Worm (Caenorhabditis elegans) whole organism, young adult: Measurements from ENCODE around the gene cest-16.

Experiments
- B0035.1 ChIP-seq: sonication (generic microtip); optimal IDR thresholded peaks from 2 replicates; lab custom pipeline; 2016; ENCODE audit warnings: missing genetic modification characterization, mild to moderate bottlenecking, missing compliant biosample characterization, missing genotype, missing genetic modification reagents
- B0261.1 ChIP-seq: sonication (generic microtip); optimal IDR thresholded peaks from 2 replicates; lab custom pipeline; 2016; ENCODE audit warnings: mild to moderate bottlenecking, missing genetic modification characterization, moderate library complexity, missing compliant biosample characterization
- F22D6.2 ChIP-seq: sonication (generic microtip); optimal IDR thresholded peaks from 2 replicates; lab custom pipeline; 2016; ENCODE audit warnings: mild to moderate bottlenecking, missing genetic modification characterization, missing compliant biosample characterization
- F33H1.4 ChIP-seq: fragments of 200-800 bp; sonication (Bioruptor generic); IDR thresholded peaks from 2 replicates; pipeline ENCODE4 v1.3.6; 2022; ENCODE audit warnings: missing genetic modification reagents, missing genetic modification characterization, missing compliant biosample characterization
- F52B5.7 ChIP-seq: sonication (generic microtip); optimal IDR thresholded peaks from 2 replicates; lab custom pipeline; 2016; ENCODE audit warnings: mild to moderate bottlenecking, missing genetic modification characterization, missing compliant biosample characterization
- F57A8.1 ChIP-seq: fragments of 200-800 bp; sonication (Bioruptor generic); optimal IDR thresholded peaks from 2 replicates; lab custom pipeline; 2018; ENCODE audit warnings: mild to moderate bottlenecking, missing genetic modification characterization, moderate library complexity, missing compliant biosample characterization
- K11D2.4 ChIP-seq: fragments of 200-800 bp; sonication (Bioruptor generic); IDR thresholded peaks from 2 replicates; pipeline ENCODE4 v1.3.6; 2022; ENCODE audit warnings: missing genetic modification reagents, missing genetic modification characterization, missing compliant biosample characterization
- K12H6.12 ChIP-seq: fragments of 200-800 bp; sonication (Bioruptor generic); optimal IDR thresholded peaks from 2 replicates; lab custom pipeline; 2018; ENCODE audit warnings: mild to moderate bottlenecking, missing genetic modification characterization, missing compliant biosample characterization
- Y53G8AR.9 ChIP-seq: fragments of 200-800 bp; sonication (Bioruptor generic); conservative IDR thresholded peaks from 2 replicates; pipeline ENCODE4 v1.3.6; 2022; ENCODE audit warnings: missing genetic modification reagents, missing genetic modification characterization, missing compliant biosample characterization
- Y56A3A.18 ChIP-seq: fragments of 200-800 bp; sonication (Bioruptor generic); IDR thresholded peaks from 2 replicates; pipeline ENCODE4 v1.3.6; 2022; ENCODE audit warnings: missing genetic modification reagents, missing genetic modification characterization, missing compliant biosample characterization
- aptf-2 ChIP-seq: fragments of 200-800 bp; sonication (Bioruptor generic); conservative IDR thresholded peaks from 2 replicates; pipeline ENCODE4 v1.3.6; 2022; ENCODE audit warnings: missing genetic modification reagents, missing genetic modification characterization, missing compliant biosample characterization
- bed-1 ChIP-seq: fragments of 200-800 bp; sonication (Bioruptor generic); IDR thresholded peaks from 2 replicates; pipeline ENCODE4 v1.3.6; 2022; ENCODE audit warnings: missing genetic modification reagents, missing genetic modification characterization, missing compliant biosample characterization
- ceh-100 ChIP-seq: fragments of 200-800 bp; sonication (Bioruptor generic); IDR thresholded peaks from 2 replicates; pipeline ENCODE4 v1.3.6; 2022; ENCODE audit warnings: missing genetic modification reagents, missing genetic modification characterization, missing compliant biosample characterization
- ceh-58 ChIP-seq: fragments of 200-800 bp; sonication (Bioruptor generic); IDR thresholded peaks from 2 replicates; pipeline ENCODE4 v1.3.6; 2022; ENCODE audit warnings: missing genetic modification characterization, missing compliant biosample characterization
- ceh-79 ChIP-seq: sonication (generic microtip); optimal IDR thresholded peaks from 2 replicates; lab custom pipeline; 2017; ENCODE audit warnings: mild to moderate bottlenecking, missing genetic modification characterization, missing compliant biosample characterization
- die-1 ChIP-seq: sonication (generic microtip); optimal IDR thresholded peaks from 2 replicates; lab custom pipeline; 2016; ENCODE audit warnings: missing genotype, mild to moderate bottlenecking, missing genetic modification characterization, missing compliant biosample characterization
- efl-1 ChIP-seq: fragments of 150-350 bp; optimal IDR thresholded peaks from 2 replicates; lab custom pipeline; 2014; ENCODE audit warnings: missing biosample characterization, missing genetic modification reagents, missing genetic modification characterization
- egl-44 ChIP-seq: fragments of 200-800 bp; sonication (Bioruptor generic); IDR thresholded peaks from 2 replicates; pipeline ENCODE4 v1.3.6; 2022; ENCODE audit warnings: missing genetic modification reagents, missing genetic modification characterization, missing compliant biosample characterization
- fkh-3 ChIP-seq: sonication (generic microtip); optimal IDR thresholded peaks from 2 replicates; lab custom pipeline; 2016; ENCODE audit warnings: mild to moderate bottlenecking, missing genetic modification characterization, missing compliant biosample characterization
- gei-17 ChIP-seq: fragments of 200-800 bp; sonication (Bioruptor generic); optimal IDR thresholded peaks from 2 replicates; lab custom pipeline; 2018; ENCODE audit warnings: mild to moderate bottlenecking, missing genetic modification characterization, missing compliant biosample characterization
- hlh-26 ChIP-seq: fragments of 200-800 bp; sonication (Bioruptor generic); conservative IDR thresholded peaks from 2 replicates; pipeline ENCODE4 v1.3.6; 2022; ENCODE audit warnings: missing genetic modification reagents, missing genetic modification characterization, missing compliant biosample characterization
- hsf-1 ChIP-seq: fragments of 200-800 bp; sonication (Bioruptor generic); IDR thresholded peaks from 2 replicates; pipeline ENCODE4 v1.3.6; 2022; ENCODE audit warnings: missing genetic modification reagents, missing genetic modification characterization, missing compliant biosample characterization
- let-526 ChIP-seq: fragments of 200-800 bp; sonication (Bioruptor generic); IDR thresholded peaks from 2 replicates; pipeline ENCODE4 v1.3.6; 2022; ENCODE audit warnings: missing genetic modification reagents, missing genetic modification characterization, missing compliant biosample characterization
- lin-35 ChIP-seq, 3 experiments: fragments of 150-350 bp in 2 of 3; sonication (generic microtip) in 1 of 3; optimal IDR thresholded peaks; 2 replicates each; lab custom pipeline; 2014 to 2018; ENCODE audit warnings: missing biosample characterization in 3 of 3, missing genetic modification characterization in 3 of 3, missing genetic modification reagents in 3 of 3
- lin-40 ChIP-seq: sonication (generic microtip); optimal IDR thresholded peaks from 2 replicates; lab custom pipeline; 2016; ENCODE audit warnings: missing genetic modification characterization, mild to moderate bottlenecking, missing compliant biosample characterization, missing genotype, missing genetic modification reagents
- lin-54 ChIP-seq: fragments of 200-800 bp; sonication (Bioruptor generic); optimal IDR thresholded peaks from 2 replicates; lab custom pipeline; 2018; ENCODE audit warnings: mild to moderate bottlenecking, missing genetic modification characterization, missing compliant biosample characterization
- lsl-1 ChIP-seq: fragments of 200-800 bp; sonication (Bioruptor generic); optimal IDR thresholded peaks from 2 replicates; lab custom pipeline; 2018; ENCODE audit warnings: mild to moderate bottlenecking, missing genetic modification characterization, moderate library complexity, missing compliant biosample characterization
- lsy-27 ChIP-seq: sonication (generic microtip); optimal IDR thresholded peaks from 2 replicates; lab custom pipeline; 2017; ENCODE audit warnings: missing genetic modification characterization, mild to moderate bottlenecking, missing compliant biosample characterization, antibody characterized with exemption, missing genotype, borderline replicate concordance; ENCODE audit not compliant: insufficient read depth
- nfya-1 ChIP-seq: sonication (generic microtip); optimal IDR thresholded peaks from 2 replicates; lab custom pipeline; 2017; ENCODE audit warnings: antibody characterized with exemption, missing compliant biosample characterization, missing genetic modification characterization, borderline replicate concordance; ENCODE audit not compliant: insufficient read depth
- nhr-179 ChIP-seq: sonication (generic microtip); optimal IDR thresholded peaks from 2 replicates; lab custom pipeline; 2016; ENCODE audit warnings: mild to moderate bottlenecking, missing genetic modification characterization, missing compliant biosample characterization
- nhr-27 ChIP-seq: fragments of 200-800 bp; sonication (Bioruptor generic); optimal IDR thresholded peaks from 2 replicates; lab custom pipeline; 2018; ENCODE audit warnings: mild to moderate bottlenecking, missing genetic modification characterization, moderate library complexity, missing compliant biosample characterization
- nhr-90 ChIP-seq: sonication (generic microtip); optimal IDR thresholded peaks from 2 replicates; lab custom pipeline; 2016; ENCODE audit warnings: missing genotype, mild to moderate bottlenecking, missing genetic modification characterization, missing compliant biosample characterization
- pbrm-1 ChIP-seq: fragments of 200-800 bp; sonication (Bioruptor generic); IDR thresholded peaks from 2 replicates; pipeline ENCODE4 v1.3.6; 2022; ENCODE audit warnings: missing genetic modification reagents, missing genetic modification characterization, missing compliant biosample characterization
- pha-4 ChIP-seq: fragments of 150-350 bp; sonication (generic microtip); optimal IDR thresholded peaks from 2 replicates; lab custom pipeline; 2014; ENCODE audit warnings: missing biosample characterization, missing genetic modification reagents, missing genetic modification characterization
- rec-8 ChIP-seq, 2 experiments: sonication (generic microtip); optimal IDR thresholded peaks; 2 replicates each; lab custom pipeline; 2016; ENCODE audit warnings: mild to moderate bottlenecking in 2 of 2, missing genetic modification characterization in 2 of 2, missing genetic modification reagents in 2 of 2, missing genotype in 2 of 2, missing biosample characterization in 1 of 2, missing compliant biosample characterization in 1 of 2, moderate library complexity in 1 of 2
- rpc-1 ChIP-seq, 2 experiments: fragments of 150-350 bp in 1 of 2; sonication (generic microtip) in 1 of 2; optimal IDR thresholded peaks; 2 replicates each; lab custom pipeline; 2014 to 2018; ENCODE audit warnings: missing biosample characterization in 1 of 2, missing genetic modification characterization in 1 of 2, missing genetic modification reagents in 1 of 2, missing genotype in 1 of 2
- snpc-3.4 ChIP-seq: sonication (generic microtip); optimal IDR thresholded peaks from 2 replicates; lab custom pipeline; 2017; ENCODE audit warnings: missing genetic modification characterization, mild to moderate bottlenecking, missing compliant biosample characterization, antibody characterized with exemption, moderate library complexity, missing genotype, missing genetic modification reagents
- somi-1 ChIP-seq: fragments of 200-800 bp; sonication (Bioruptor generic); optimal IDR thresholded peaks from 2 replicates; lab custom pipeline; 2018; ENCODE audit warnings: mild to moderate bottlenecking, missing genetic modification characterization, missing compliant biosample characterization
- sptf-2 ChIP-seq: fragments of 200-800 bp; sonication (Bioruptor generic); optimal IDR thresholded peaks from 2 replicates; lab custom pipeline; 2018; ENCODE audit warnings: mild to moderate bottlenecking, missing genetic modification characterization, missing compliant biosample characterization
- tbp1 ChIP-seq: fragments of 200-800 bp; sonication (Bioruptor generic); optimal IDR thresholded peaks from 2 replicates; lab custom pipeline; 2018; ENCODE audit warnings: mild to moderate bottlenecking, missing genetic modification characterization, missing compliant biosample characterization
- tlf-1 ChIP-seq: fragments of 200-800 bp; sonication (Bioruptor generic); optimal IDR thresholded peaks from 2 replicates; lab custom pipeline; 2018; ENCODE audit warnings: mild to moderate bottlenecking, missing genetic modification characterization, missing compliant biosample characterization
- unc-130 ChIP-seq: sonication (generic microtip); optimal IDR thresholded peaks from 2 replicates; lab custom pipeline; 2016; ENCODE audit warnings: missing genetic modification reagents, missing genetic modification characterization, missing compliant biosample characterization
- xnd-1 ChIP-seq: sonication (generic microtip); optimal IDR thresholded peaks from 2 replicates; lab custom pipeline; 2016; ENCODE audit warnings: missing genotype, missing genetic modification reagents, missing genetic modification characterization, missing compliant biosample characterization
- zfh-2 ChIP-seq: fragments of 200-800 bp; sonication (Bioruptor generic); conservative IDR thresholded peaks from 2 replicates; pipeline ENCODE4 v1.3.6; 2022; ENCODE audit warnings: missing genetic modification reagents, missing genetic modification characterization, missing compliant biosample characterization
- zim-3 ChIP-seq: sonication (generic microtip); optimal IDR thresholded peaks from 2 replicates; lab custom pipeline; 2017; ENCODE audit warnings: mild to moderate bottlenecking, missing genetic modification characterization, moderate library complexity, missing compliant biosample characterization
- ztf-18 ChIP-seq: sonication (generic microtip); optimal IDR thresholded peaks from 2 replicates; lab custom pipeline; 2016; ENCODE audit warnings: missing genotype, mild to moderate bottlenecking, missing genetic modification characterization, missing compliant biosample characterization
- ztf-22 ChIP-seq: fragments of 200-800 bp; sonication (Bioruptor generic); optimal IDR thresholded peaks from 2 replicates; lab custom pipeline; 2018; ENCODE audit warnings: mild to moderate bottlenecking, missing genetic modification characterization, moderate library complexity, missing compliant biosample characterization
- ztf-6 ChIP-seq: fragments of 200-800 bp; sonication (Bioruptor generic); IDR thresholded peaks from 2 replicates; pipeline ENCODE4 v1.3.6; 2022; ENCODE audit warnings: missing genetic modification reagents, missing genetic modification characterization, missing compliant biosample characterization

The cest-16 gene

DNA sequence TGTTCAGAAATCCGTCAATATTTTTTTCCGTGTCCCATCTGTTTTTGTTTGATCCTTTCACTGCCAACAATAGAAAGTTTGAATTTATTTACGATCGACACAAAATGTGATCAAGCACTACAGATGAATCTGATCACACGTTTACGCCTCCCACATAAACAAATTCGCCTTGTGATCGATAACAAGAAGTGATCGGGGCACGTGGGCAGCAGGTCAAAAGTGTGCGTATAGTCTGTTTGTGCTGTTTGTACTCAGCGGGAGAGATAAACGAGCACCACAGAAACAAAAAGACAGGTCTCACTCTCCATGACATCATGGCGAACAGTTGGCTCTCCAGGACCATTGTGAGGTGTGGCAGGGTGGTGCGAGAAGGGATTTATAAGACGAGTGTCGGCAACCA is 44.2 kb upstream of the cest-16 start:
- peak; percentile 70; the same call in 1 of the 2 replicates for TF ChIP-seq pbrm-1 (GFP tag; lab: Robert Waterston, UW)
- no peak for TF ChIP-seq bed-1 (GFP tag; lab: Robert Waterston, UW)
- peak in 1 of 3 experiments; percentile 2 for TF ChIP-seq lin-35 (GFP tag; optimal IDR thresholded peaks at IDR 0.05; lab: Kevin White, UChicago)
- peak; percentile 38 for TF ChIP-seq lin-54
- peak; percentile 76 for TF ChIP-seq F22D6.2 (tag; lab: Kevin White, UChicago)
- TF ChIP-seq xnd-1 (tag; lab: Kevin White, UChicago) = no peak
- TF ChIP-seq B0261.1 (tag; lab: Kevin White, UChicago) = no peak
- no peak for TF ChIP-seq lsl-1
- TF ChIP-seq fkh-3 (tag; lab: Kevin White, UChicago) = no peak
- TF ChIP-seq F52B5.7 (tag; lab: Kevin White, UChicago) = no peak
- TF ChIP-seq Y53G8AR.9 (GFP tag; lab: Robert Waterston, UW) = peak; percentile 70
- TF ChIP-seq ztf-18 (tag; lab: Kevin White, UChicago) = no peak
- peak; percentile 78 for TF ChIP-seq nhr-90 (tag; lab: Kevin White, UChicago)
- no peak for TF ChIP-seq F57A8.1
- TF ChIP-seq ceh-100 (GFP tag; lab: Robert Waterston, UW) = no peak; the same call in 1 of the 2 replicates
- TF ChIP-seq lin-40 (tag; lab: Kevin White, UChicago) = peak; percentile 74
- TF ChIP-seq tbp1 = peak; percentile 61
- TF ChIP-seq ceh-58 (GFP tag; lab: Robert Waterston, UW) = no peak
- no peak for TF ChIP-seq zim-3 (tag; lab: Kevin White, UChicago)
- peak; percentile 63; the same call in 1 of the 2 replicates for TF ChIP-seq K11D2.4 (GFP tag; lab: Robert Waterston, UW)
- no peak for TF ChIP-seq nhr-27 (tag; lab: Kevin White, UChicago)
- no peak for TF ChIP-seq die-1 (tag; lab: Kevin White, UChicago)
- no peak for TF ChIP-seq F33H1.4 (GFP tag; lab: Robert Waterston, UW)
- peak; percentile 64 for TF ChIP-seq pha-4 (tag; lab: Kevin White, UChicago)
- no peak for TF ChIP-seq gei-17 (GFP tag; lab: Kevin White, UChicago)
- no peak for TF ChIP-seq Y56A3A.18 (GFP tag; lab: Robert Waterston, UW)
- TF ChIP-seq nhr-179 (tag; lab: Kevin White, UChicago) = no peak
- TF ChIP-seq rec-8 (tag; optimal IDR thresholded peaks at IDR 0.05; lab: Kevin White, UChicago) = no peak
- no peak for TF ChIP-seq snpc-3.4
- peak; percentile 76 for TF ChIP-seq K12H6.12 (tag; lab: Kevin White, UChicago)
- no peak for TF ChIP-seq lsy-27 (tag; lab: Kevin White, UChicago)
- no peak for TF ChIP-seq efl-1 (GFP tag; lab: Kevin White, UChicago)
- no peak for TF ChIP-seq rpc-1 (optimal IDR thresholded peaks at IDR 0.05; lab: Kevin White, UChicago)
- TF ChIP-seq rpc-1 (tag; optimal IDR thresholded peaks at IDR 0.05; lab: Kevin White, UChicago) = no peak
- TF ChIP-seq B0035.1 = no peak
- TF ChIP-seq ceh-79 (tag; lab: Kevin White, UChicago) = no peak
- no peak for TF ChIP-seq nfya-1
- TF ChIP-seq unc-130 (GFP tag; lab: Kevin White, UChicago) = no peak
- peak; percentile 81 for TF ChIP-seq ztf-22 (GFP tag; lab: Kevin White, UChicago)
- peak; percentile 44; the same call in 1 of the 2 replicates for TF ChIP-seq zfh-2
- TF ChIP-seq ztf-6 (GFP tag; lab: Robert Waterston, UW) = no peak
- TF ChIP-seq tlf-1 (GFP tag; lab: Kevin White, UChicago) = peak; percentile 82
- peak; percentile 77 for TF ChIP-seq egl-44 (GFP tag; lab: Robert Waterston, UW)
- TF ChIP-seq hlh-26 (GFP tag; lab: Robert Waterston, UW) = no peak
- no peak for TF ChIP-seq sptf-2 (GFP tag; lab: Kevin White, UChicago)
- 0 out of 2 replicates have a peak, but pooled peaks have one; percentile 34 for TF ChIP-seq hsf-1 (GFP tag; lab: Robert Waterston, UW)
- TF ChIP-seq let-526 (GFP tag; lab: Robert Waterston, UW) = peak; percentile 77; the same call in 1 of the 2 replicates
- TF ChIP-seq somi-1 (GFP tag; lab: Kevin White, UChicago) = peak; percentile 81
- no peak for TF ChIP-seq aptf-2 (GFP tag; lab: Robert Waterston, UW)
